Fruit fly (Drosophila melanogaster): ENCODE results near the gene CG42579.

dm6 chrX:20519696-20520373 lies 7.6 kb upstream of the CG42579 start:
- TF ChIP-seq ovo (GFP tag; optimal IDR thresholded peaks at IDR 0.05) (no peak), kay (GFP tag; ENCODE audit: borderline replicate concordance) (no peak), CG14711 (tag; optimal IDR thresholded peaks at IDR 0.05) (no peak), CG12768 (GFP tag; optimal IDR thresholded peaks at IDR 0.05) (no peak), tj (GFP tag; optimal IDR thresholded peaks at IDR 0.05) (no peak), CG7101 (tag; optimal IDR thresholded peaks at IDR 0.05) (no peak), CG33017 (tag; optimal IDR thresholded peaks at IDR 0.05) (no peak), Hr96 (GFP tag; optimal IDR thresholded peaks at IDR 0.05) (no peak), cnc (optimal IDR thresholded peaks at IDR 0.05) (no peak), Clk (GFP tag; optimal IDR thresholded peaks at IDR 0.05) (no peak), CG11617 (GFP tag; optimal IDR thresholded peaks at IDR 0.05) (no peak), bab1 (GFP tag; optimal IDR thresholded peaks at IDR 0.05) (no peak)

All from whole organism, adult.